Fruit fly (Drosophila melanogaster) whole organism, prepupa: ENCODE results near the gene Ets97D.
A peak's percentile ranks its signal among the peaks of the same experiment; 100 is the strongest.

Experiments
- Blimp-1 ChIP-seq: fragments of 200-800 bp; sonication (Bioruptor generic); optimal IDR thresholded peaks from 3 replicates; lab custom pipeline; 2017; ENCODE audit warnings: missing biosample characterization, missing genetic modification characterization, mild to moderate bottlenecking, moderate library complexity, missing genetic modification reagents
- CG10631 ChIP-seq: fragments of 200-800 bp; sonication (Bioruptor generic); optimal IDR thresholded peaks from 2 replicates; lab custom pipeline; 2016; ENCODE audit warnings: missing biosample characterization, missing genetic modification characterization
- CG10669 ChIP-seq: fragments of 200-800 bp; sonication (Bioruptor generic); optimal IDR thresholded peaks from 3 replicates; lab custom pipeline; 2018; ENCODE audit warnings: missing biosample characterization, mild to moderate bottlenecking, missing genetic modification characterization, moderate library complexity
- CG11294 ChIP-seq: fragments of 200-800 bp; sonication (Bioruptor generic); IDR thresholded peaks from 2 replicates; pipeline ENCODE4 v1.3.6; 2022; ENCODE audit warnings: missing biosample characterization, missing genetic modification characterization
- CG11902 ChIP-seq: fragments of 200-800 bp; sonication (Bioruptor generic); optimal IDR thresholded peaks from 3 replicates; lab custom pipeline; 2016; ENCODE audit warnings: missing biosample characterization, missing genetic modification characterization
- CG15336 ChIP-seq: fragments of 200-800 bp; sonication (Bioruptor generic); IDR thresholded peaks from 2 replicates; pipeline ENCODE4 v1.3.6; 2022; ENCODE audit warnings: missing biosample characterization, missing genetic modification characterization
- CG32006 ChIP-seq: fragments of 200-800 bp; sonication (Bioruptor generic); optimal IDR thresholded peaks from 3 replicates; lab custom pipeline; 2017; ENCODE audit warnings: missing biosample characterization, mild to moderate bottlenecking, missing genetic modification characterization
- CG3919 ChIP-seq: fragments of 200-800 bp; sonication (Bioruptor generic); optimal IDR thresholded peaks from 3 replicates; lab custom pipeline; 2016; ENCODE audit warnings: missing biosample characterization, missing genetic modification characterization
- CG4318 ChIP-seq: fragments of 200-800 bp; sonication (Bioruptor generic); optimal IDR thresholded peaks from 3 replicates; lab custom pipeline; 2017; ENCODE audit warnings: missing biosample characterization, mild to moderate bottlenecking, missing genetic modification characterization
- CG6163 ChIP-seq: fragments of 200-800 bp; sonication (Bioruptor generic); IDR thresholded peaks from 3 replicates; pipeline ENCODE4 v1.3.6; 2022; ENCODE audit warnings: missing biosample characterization, missing genetic modification characterization
- CG6276 ChIP-seq: fragments of 200-800 bp; sonication (Bioruptor generic); optimal IDR thresholded peaks from 2 replicates; lab custom pipeline; 2017; ENCODE audit warnings: missing biosample characterization, mild to moderate bottlenecking, missing genetic modification characterization
- CG6792 ChIP-seq: fragments of 200-800 bp; sonication (Bioruptor generic); optimal IDR thresholded peaks from 3 replicates; lab custom pipeline; 2016; ENCODE audit warnings: missing biosample characterization, missing genetic modification characterization
- CG6808 ChIP-seq: fragments of 200-800 bp; sonication (Bioruptor generic); optimal IDR thresholded peaks from 3 replicates; lab custom pipeline; 2017; ENCODE audit warnings: missing biosample characterization, missing genetic modification characterization, mild to moderate bottlenecking, moderate library complexity, missing genetic modification reagents
- CG6854 ChIP-seq: fragments of 200-800 bp; sonication (Bioruptor generic); optimal IDR thresholded peaks from 2 replicates; lab custom pipeline; 2017; ENCODE audit warnings: missing biosample characterization, mild to moderate bottlenecking, missing genetic modification characterization
- CG7368 ChIP-seq: fragments of 200-800 bp; sonication (Bioruptor generic); optimal IDR thresholded peaks from 3 replicates; lab custom pipeline; 2016; ENCODE audit warnings: missing biosample characterization, missing genetic modification characterization
- CG8119 ChIP-seq: fragments of 200-800 bp; sonication (Bioruptor generic); IDR thresholded peaks from 3 replicates; pipeline ENCODE4 v1.3.6; 2022; ENCODE audit warnings: missing biosample characterization, missing genetic modification characterization
- CG8319 ChIP-seq: fragments of 200-800 bp; sonication (Bioruptor generic); optimal IDR thresholded peaks from 3 replicates; lab custom pipeline; 2016; ENCODE audit warnings: missing biosample characterization, missing genetic modification characterization
- Eip75B ChIP-seq: fragments of 200-800 bp; sonication (Bioruptor generic); optimal IDR thresholded peaks from 3 replicates; lab custom pipeline; 2016; ENCODE audit warnings: missing biosample characterization, missing genetic modification characterization
- Eip78C ChIP-seq: fragments of 200-800 bp; sonication (Bioruptor generic); peaks from one replicate; lab custom pipeline; 2016; ENCODE audit warnings: missing biosample characterization, missing genetic modification characterization
- Ets21C ChIP-seq: fragments of 200-800 bp; sonication (Bioruptor generic); optimal IDR thresholded peaks from 3 replicates; lab custom pipeline; 2016; ENCODE audit warnings: missing biosample characterization, missing genetic modification characterization
- Ets96B ChIP-seq: fragments of 200-800 bp; optimal IDR thresholded peaks from 2 replicates; lab custom pipeline; 2019; ENCODE audit warnings: missing biosample characterization, mild to moderate bottlenecking, missing genetic modification characterization, moderate library complexity
- Gug ChIP-seq: fragments of 200-800 bp; sonication (Bioruptor generic); IDR thresholded peaks from 2 replicates; pipeline ENCODE4 v1.3.6; 2022; ENCODE audit warnings: missing biosample characterization, missing genetic modification characterization
- Hr38 ChIP-seq: sonication (Bioruptor generic); optimal IDR thresholded peaks from 2 replicates; lab custom pipeline; 2016; ENCODE audit warnings: missing biosample characterization, missing genetic modification characterization
- Hr39 ChIP-seq: fragments of 200-800 bp; sonication (Bioruptor generic); optimal IDR thresholded peaks from 2 replicates; lab custom pipeline; 2016; ENCODE audit warnings: missing biosample characterization, missing genetic modification characterization
- Lpt ChIP-seq: fragments of 200-800 bp; sonication (Bioruptor generic); optimal IDR thresholded peaks from 3 replicates; lab custom pipeline; 2016; ENCODE audit warnings: missing biosample characterization, missing genetic modification characterization
- Met ChIP-seq: fragments of 200-800 bp; sonication (Bioruptor generic); optimal IDR thresholded peaks from 3 replicates; lab custom pipeline; 2016; ENCODE audit warnings: missing biosample characterization, missing genetic modification characterization
- OdsH ChIP-seq: fragments of 200-800 bp; sonication (Bioruptor generic); optimal IDR thresholded peaks from 3 replicates; lab custom pipeline; 2016; ENCODE audit warnings: missing biosample characterization, missing genetic modification characterization
- Smox ChIP-seq: fragments of 200-800 bp; sonication (Bioruptor generic); optimal IDR thresholded peaks from 3 replicates; lab custom pipeline; 2016; ENCODE audit warnings: missing biosample characterization, missing genetic modification characterization
- Sox102F ChIP-seq: fragments of 200-800 bp; sonication (Bioruptor generic); optimal IDR thresholded peaks from 2 replicates; lab custom pipeline; 2016; ENCODE audit warnings: missing biosample characterization, mild to moderate bottlenecking, missing genetic modification characterization
- Sox14 ChIP-seq: fragments of 200-800 bp; sonication (Bioruptor generic); optimal IDR thresholded peaks from 3 replicates; lab custom pipeline; 2016; ENCODE audit warnings: missing biosample characterization, missing genetic modification characterization
- Sox15 ChIP-seq: fragments of 200-800 bp; sonication (Bioruptor generic); optimal IDR thresholded peaks from 3 replicates; lab custom pipeline; 2016; ENCODE audit warnings: missing biosample characterization, missing genetic modification characterization
- achi ChIP-seq: fragments of 200-800 bp; sonication (Bioruptor generic); optimal IDR thresholded peaks from 3 replicates; lab custom pipeline; 2016; ENCODE audit warnings: missing biosample characterization, missing genetic modification characterization
- acj6 ChIP-seq: fragments of 200-800 bp; sonication (Bioruptor generic); optimal IDR thresholded peaks from 3 replicates; lab custom pipeline; 2016; ENCODE audit warnings: missing biosample characterization, missing genetic modification characterization
- cyc ChIP-seq: fragments of 200-800 bp; sonication (Bioruptor generic); optimal IDR thresholded peaks from 3 replicates; lab custom pipeline; 2016; ENCODE audit warnings: missing biosample characterization, missing genetic modification characterization
- dac ChIP-seq: fragments of 200-800 bp; sonication (Bioruptor generic); optimal IDR thresholded peaks from 2 replicates; lab custom pipeline; 2017; ENCODE audit warnings: missing biosample characterization, mild to moderate bottlenecking, missing genetic modification characterization
- dsx ChIP-seq: fragments of 200-800 bp; optimal IDR thresholded peaks from 3 replicates; lab custom pipeline; 2019; ENCODE audit warnings: missing biosample characterization, mild to moderate bottlenecking, missing genetic modification characterization, moderate library complexity; ENCODE audit not compliant: poor library complexity, severe bottlenecking
- eg ChIP-seq: fragments of 200-800 bp; sonication (Bioruptor generic); IDR thresholded peaks from 3 replicates; pipeline ENCODE4 v1.3.6; 2022; ENCODE audit warnings: missing biosample characterization, missing genetic modification characterization
- esn ChIP-seq: fragments of 200-800 bp; sonication (Bioruptor generic); optimal IDR thresholded peaks from 2 replicates; lab custom pipeline; 2016; ENCODE audit warnings: missing biosample characterization, mild to moderate bottlenecking, missing genetic modification characterization, moderate library complexity
- fkh ChIP-seq: fragments of 200-800 bp; sonication (Bioruptor generic); optimal IDR thresholded peaks from 3 replicates; lab custom pipeline; 2017; ENCODE audit warnings: missing biosample characterization, mild to moderate bottlenecking, missing genetic modification characterization, moderate library complexity
- lz ChIP-seq: fragments of 200-800 bp; sonication (Bioruptor generic); optimal IDR thresholded peaks from 3 replicates; lab custom pipeline; 2016; ENCODE audit warnings: missing biosample characterization, missing genetic modification characterization
- salr ChIP-seq, 2 experiments: fragments of 200-800 bp; sonication (Bioruptor generic); optimal IDR thresholded peaks; 3 replicates each; lab custom pipeline; 2016 to 2018; ENCODE audit warnings: missing biosample characterization in 2 of 2, missing genetic modification characterization in 2 of 2, mild to moderate bottlenecking in 1 of 2
- spab ChIP-seq: fragments of 200-800 bp; sonication (Bioruptor generic); optimal IDR thresholded peaks from 2 replicates; lab custom pipeline; 2017; ENCODE audit warnings: missing biosample characterization, mild to moderate bottlenecking, missing genetic modification characterization, missing genetic modification reagents
- svp ChIP-seq: fragments of 200-800 bp; sonication (Bioruptor generic); peaks from one replicate; lab custom pipeline; 2016; ENCODE audit warnings: missing biosample characterization, missing genetic modification characterization
- vri ChIP-seq: fragments of 200-800 bp; sonication (Bioruptor generic); optimal IDR thresholded peaks from 3 replicates; lab custom pipeline; 2016; ENCODE audit warnings: missing biosample characterization, mild to moderate bottlenecking, missing genetic modification characterization

The Ets97D gene

DNA sequence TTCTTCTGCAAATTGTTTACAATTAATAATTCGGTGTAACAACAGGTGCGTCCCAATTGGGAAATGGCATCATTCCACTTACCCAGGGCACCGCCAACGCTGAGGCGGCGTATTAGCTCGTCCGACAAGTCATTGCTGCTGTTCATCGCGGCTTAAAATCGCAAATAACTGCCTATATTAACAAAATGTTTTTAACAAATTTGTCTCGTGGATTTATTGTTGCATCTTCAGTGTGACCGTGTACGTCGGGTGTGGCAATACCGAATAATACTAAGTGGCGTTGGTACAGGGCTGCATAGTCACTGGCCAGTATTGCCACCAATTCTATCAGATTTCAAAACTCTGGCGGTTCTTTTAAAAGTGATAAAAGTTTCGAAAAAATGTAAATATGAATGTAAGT lies at the start of gene Ets97D:
Ets97D (minus strand) TSS at position 272 of the 400 bp plus-strand sequence.
- TF ChIP-seq cyc (GFP tag; lab: Kevin White, UChicago) (no peak), CG15336 (GFP tag; lab: Robert Waterston, UW) (no peak), fkh (peak; percentile 83), Ets21C (no peak), Eip75B (GFP tag; lab: Kevin White, UChicago) (no peak), Sox15 (no peak), salr (GFP tag; optimal IDR thresholded peaks at IDR 0.05; lab: Kevin White, UChicago) (no peak), Smox (GFP tag; lab: Kevin White, UChicago) (no peak), Hr39 (no peak), CG10669 (GFP tag; lab: Kevin White, UChicago) (no peak), CG3919 (GFP tag; lab: Kevin White, UChicago) (no peak), dac (GFP tag; lab: Kevin White, UChicago) (no peak), Ets96B (tag; lab: Kevin White, UChicago) (no peak), CG6163 (GFP tag; lab: Robert Waterston, UW) (no peak), CG4318 (GFP tag; lab: Kevin White, UChicago) (no peak), lz (GFP tag; lab: Kevin White, UChicago) (no peak), dsx (peak; percentile 33), CG11902 (no peak), Sox14 (GFP tag; lab: Kevin White, UChicago) (peak; percentile 8), Hr38 (GFP tag; lab: Kevin White, UChicago) (no peak), CG32006 (no peak), CG6792 (GFP tag; lab: Kevin White, UChicago) (no peak), achi (GFP tag; lab: Kevin White, UChicago) (no peak), Gug (GFP tag; lab: Robert Waterston, UW) (no peak), Eip78C (peak; percentile 42), CG6854 (GFP tag; lab: Kevin White, UChicago) (no peak), esn (GFP tag; lab: Kevin White, UChicago) (no peak), svp (GFP tag; lab: Kevin White, UChicago) (no peak), Lpt (no peak), acj6 (GFP tag; lab: Kevin White, UChicago) (no peak)

DNA sequence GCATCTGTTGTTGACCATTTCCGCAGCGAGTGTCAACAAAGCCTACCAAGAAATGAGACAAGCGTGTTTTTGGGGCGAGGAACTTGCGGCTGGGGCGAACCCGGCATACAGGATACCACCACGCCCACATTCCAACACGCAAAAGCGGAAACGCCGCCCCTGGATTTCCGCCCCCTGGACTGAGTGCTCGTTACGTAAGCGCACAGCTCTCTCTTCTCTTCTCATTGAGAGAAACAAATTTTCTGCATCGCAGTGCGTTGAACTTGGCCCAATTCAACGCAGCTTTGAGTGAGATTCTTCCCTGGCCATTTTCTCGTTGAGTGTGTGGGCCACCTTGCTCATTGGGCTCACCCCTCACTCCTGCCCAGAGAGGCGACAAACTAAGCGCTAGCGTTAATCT lies 47.8 kb upstream of the Ets97D start:
- 0 out of 3 replicates have a peak, but pooled peaks have one; percentile 22 for TF ChIP-seq eg (GFP tag; lab: Robert Waterston, UW)
- TF ChIP-seq CG8119 (GFP tag; lab: Robert Waterston, UW), result no peak
- no peak for TF ChIP-seq CG6276 (GFP tag; lab: Kevin White, UChicago)
- no peak for TF ChIP-seq Blimp-1
- TF ChIP-seq CG7368 (GFP tag; lab: Kevin White, UChicago), result peak; percentile 8
- TF ChIP-seq CG6854 (GFP tag; lab: Kevin White, UChicago), result peak; percentile 50
- TF ChIP-seq CG8319, result no peak

DNA sequence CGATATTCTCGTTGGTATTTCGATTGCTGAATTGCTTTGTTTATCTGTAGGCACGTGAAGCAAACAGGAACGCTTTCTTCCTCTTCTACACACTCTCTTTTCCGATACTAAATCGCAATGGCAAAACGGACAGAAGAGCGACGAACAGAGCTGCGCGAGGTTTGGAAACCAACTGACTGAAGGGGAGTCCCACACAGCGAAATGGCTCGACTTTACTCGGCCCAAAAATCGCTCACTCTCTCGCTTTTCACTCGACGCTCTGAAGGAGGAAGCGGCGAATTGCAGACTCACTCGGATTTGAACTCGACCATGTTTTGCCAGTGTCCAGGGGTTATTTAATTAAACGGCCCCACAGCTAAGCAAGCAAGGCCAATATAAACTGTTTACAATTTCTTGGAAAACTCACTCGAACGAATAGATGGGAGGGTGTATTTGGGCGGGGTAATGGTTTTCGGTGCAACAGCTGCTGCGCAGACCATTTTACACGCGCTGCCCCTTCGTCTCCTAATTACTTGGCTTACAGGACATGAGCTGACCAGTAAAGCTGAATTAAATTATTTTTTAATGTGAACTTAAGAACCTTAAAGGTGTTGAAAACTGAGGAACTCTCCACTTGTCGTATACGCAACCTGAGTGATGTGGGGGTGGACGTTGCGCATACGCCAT lies 45.8 kb upstream of the Ets97D start, which contains the start of gene CG6330:
CG6330 (minus strand) TSS at position 178 of the 666 bp plus-strand sequence.
- TF ChIP-seq dsx, result no peak
- no peak for TF ChIP-seq Eip78C
- no peak for TF ChIP-seq CG4318 (GFP tag; lab: Kevin White, UChicago)
- no peak for TF ChIP-seq acj6 (GFP tag; lab: Kevin White, UChicago)
- no peak for TF ChIP-seq Sox102F (GFP tag; lab: Kevin White, UChicago)
- TF ChIP-seq OdsH (GFP tag; lab: Kevin White, UChicago), result no peak
- TF ChIP-seq Sox14 (GFP tag; lab: Kevin White, UChicago), result no peak
- no peak for TF ChIP-seq Met (GFP tag; lab: Kevin White, UChicago)
- no peak for TF ChIP-seq CG7368 (GFP tag; lab: Kevin White, UChicago)
- no peak for TF ChIP-seq achi (GFP tag; lab: Kevin White, UChicago)
- no peak for TF ChIP-seq CG10631
- TF ChIP-seq vri, result no peak
- TF ChIP-seq CG8119 (GFP tag; lab: Robert Waterston, UW), result no peak
- no peak for TF ChIP-seq CG6808 (GFP tag; lab: Kevin White, UChicago)
- TF ChIP-seq CG11294 (GFP tag; lab: Robert Waterston, UW), result no peak
- no peak for TF ChIP-seq spab (GFP tag; lab: Kevin White, UChicago)
